Fruit fly (Drosophila melanogaster): ENCODE results near the gene COX5A.

Gene COX5A

DNA sequence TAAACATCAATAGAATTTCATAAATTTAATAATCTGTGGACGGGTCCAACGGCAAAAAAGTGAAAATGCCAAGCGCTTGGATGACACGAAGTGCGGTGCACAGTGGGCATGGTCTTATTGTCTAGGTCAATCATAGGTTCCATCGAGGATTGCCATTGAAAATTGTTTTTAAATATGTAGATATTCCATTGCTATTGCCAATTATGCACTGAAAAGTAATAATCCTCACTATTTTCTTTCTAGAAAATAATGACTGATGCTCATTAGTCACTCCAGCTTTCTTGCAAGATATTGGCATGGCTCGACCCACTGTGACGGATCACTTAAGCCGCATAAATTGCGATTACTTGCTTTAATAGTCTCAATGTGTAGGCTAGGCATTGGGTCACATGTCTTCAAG, 12.4 kb upstream of the COX5A start (continued):
- TF ChIP-seq cyc (GFP tag; optimal IDR thresholded peaks at IDR 0.05) (peak; percentile 14), CG11294 (GFP tag; IDR thresholded peaks at IDR 0.05) (0 out of 2 replicates have a peak, but pooled peaks have one; percentile 36), spab (GFP tag; optimal IDR thresholded peaks at IDR 0.05) (peak; percentile 27), topi (GFP tag; optimal IDR thresholded peaks at IDR 0.05) (peak; percentile 36), fd59A (GFP tag; optimal IDR thresholded peaks at IDR 0.05) (peak; percentile 45), Sox102F (GFP tag; optimal IDR thresholded peaks at IDR 0.05) (peak; percentile 50), OdsH (GFP tag; optimal IDR thresholded peaks at IDR 0.05) (peak; percentile 67), net (GFP tag; optimal IDR thresholded peaks at IDR 0.05) (peak; percentile 58)

DNA sequence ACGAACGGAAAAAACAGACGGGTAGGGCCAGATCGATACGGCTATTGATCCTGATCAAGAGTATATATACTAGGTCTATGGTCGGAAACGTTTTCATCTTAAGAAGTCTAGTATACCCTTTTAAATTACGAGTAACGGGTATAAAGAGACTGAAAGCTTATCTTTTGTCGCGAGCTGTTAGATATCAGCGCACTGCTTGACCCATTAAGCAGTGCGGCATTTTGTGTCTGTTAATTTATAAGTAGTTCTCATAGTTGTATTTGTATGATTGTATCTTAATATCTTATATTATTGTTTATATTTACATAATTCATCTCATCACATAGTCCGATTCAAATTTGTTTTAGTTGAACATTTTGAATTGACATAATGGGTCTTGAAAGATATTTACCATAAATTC, 11.5 kb upstream of the COX5A start:
- no peak for TF ChIP-seq CG34406 (GFP tag; optimal IDR thresholded peaks at IDR 0.05)
- peak; percentile 66 for TF ChIP-seq Eip78C (GFP tag)

DNA sequence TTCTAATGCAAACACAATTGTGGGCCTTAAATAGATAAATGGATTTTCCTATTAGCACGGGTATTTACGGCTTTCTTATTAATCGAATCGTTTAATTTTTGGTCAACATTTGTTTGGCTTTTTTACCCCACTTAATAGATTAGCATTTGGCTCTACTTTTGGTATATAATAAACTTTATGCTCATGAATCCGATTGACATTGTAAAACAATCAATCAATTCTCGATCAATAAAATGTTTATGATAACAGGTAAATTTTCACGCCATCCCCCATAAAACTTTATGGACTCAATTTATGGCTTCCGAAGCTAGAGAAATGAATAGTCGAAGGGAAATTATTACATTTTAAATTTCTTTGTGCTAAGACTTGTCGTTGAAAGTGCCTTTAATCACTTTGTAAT, 9.5 kb upstream of the COX5A start:
- no peak for TF ChIP-seq CG7368 (GFP tag; optimal IDR thresholded peaks at IDR 0.05)
- peak; percentile 57 for TF ChIP-seq fkh (GFP tag; optimal IDR thresholded peaks at IDR 0.05)

DNA sequence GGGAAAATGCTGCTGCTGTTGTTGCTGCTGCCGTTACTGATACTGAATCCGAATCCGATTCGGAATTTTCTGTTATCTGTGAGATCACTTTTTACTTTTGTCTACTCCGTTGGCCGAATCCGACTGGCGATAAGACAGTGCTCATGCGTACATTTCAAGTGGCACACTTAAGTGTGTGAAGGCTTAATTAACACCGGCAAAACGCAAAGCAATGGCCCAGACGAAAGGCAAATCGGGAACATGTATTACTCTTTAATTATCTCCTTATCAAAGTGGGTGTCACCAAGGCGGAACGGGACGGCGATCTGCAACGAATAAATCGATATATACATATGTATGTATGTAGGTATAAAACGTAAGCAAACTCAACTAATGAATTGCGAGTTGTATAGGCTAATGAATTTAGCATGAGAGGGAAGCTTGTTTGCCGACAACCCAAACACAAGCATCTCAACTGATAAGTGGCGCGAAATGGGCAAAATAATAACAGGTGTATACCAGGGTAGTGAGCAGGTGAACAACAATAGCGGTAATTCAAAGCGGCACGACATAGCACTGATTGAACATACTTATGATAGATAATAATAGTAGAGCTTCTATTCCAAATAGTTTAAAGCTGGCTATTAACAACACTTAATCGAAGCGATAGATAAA, 8.2 kb upstream of the COX5A start:
- TF ChIP-seq svp (GFP tag) (peak; percentile 89), vri (GFP tag; optimal IDR thresholded peaks at IDR 0.05) (peak; percentile 20), dsx (GFP tag; optimal IDR thresholded peaks at IDR 0.05; ENCODE audit: poor library complexity, severe bottlenecking) (no peak)

DNA sequence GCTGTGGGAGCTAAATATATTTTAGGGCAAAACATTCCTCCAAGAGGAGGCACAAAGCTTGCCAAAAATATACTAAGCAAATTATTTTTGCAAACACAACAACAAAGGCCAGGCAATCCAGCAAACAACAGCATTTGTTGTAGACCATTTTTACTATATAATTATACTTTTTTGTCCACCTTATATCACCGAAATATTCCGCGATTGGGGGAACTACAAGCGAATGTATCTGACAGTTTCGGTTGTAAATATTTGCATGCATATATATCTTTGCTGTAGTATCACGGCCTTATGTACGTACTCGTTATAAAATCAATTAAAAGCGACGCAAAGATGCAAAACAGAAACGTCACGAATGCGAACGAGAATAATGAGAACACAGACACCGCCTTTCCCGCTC, 6.7 kb upstream of the COX5A start:
- TF ChIP-seq fkh (GFP tag; optimal IDR thresholded peaks at IDR 0.05), result peak; percentile 15
- no peak for TF ChIP-seq CG15336 (GFP tag; IDR thresholded peaks at IDR 0.05)

DNA sequence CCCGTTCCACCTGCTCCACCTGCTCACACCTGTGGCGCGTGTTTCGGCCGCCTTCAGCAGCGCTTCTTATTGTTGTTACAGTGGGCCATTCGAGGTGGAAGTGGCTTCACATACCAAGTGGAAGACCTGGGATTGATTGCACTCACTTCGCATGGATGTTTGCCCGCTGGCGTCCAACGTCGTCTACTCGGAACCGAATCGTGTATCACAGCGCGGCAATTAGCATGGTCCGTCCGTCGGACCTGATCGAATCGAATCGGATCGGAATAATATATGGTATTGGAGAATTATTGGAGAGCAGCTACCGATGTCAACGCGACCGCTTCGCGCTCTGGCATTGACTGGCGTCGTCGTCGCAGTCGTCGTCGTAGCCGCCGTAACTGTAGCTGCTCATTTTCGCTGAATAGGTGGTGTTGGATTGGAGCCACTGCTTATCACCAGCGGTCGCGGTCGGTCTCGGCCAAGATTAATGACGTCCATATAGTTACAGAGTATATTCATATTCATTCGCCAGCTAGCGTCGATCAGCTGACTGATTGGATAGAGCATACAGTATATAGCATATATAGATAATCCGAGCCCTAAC, 6.2 kb upstream of the COX5A start, which contains the start of gene ClC-a:
TSS of gene ClC-a (minus strand) at position 327 of the 586 bp plus-strand sequence.
- TF ChIP-seq Sox14 (GFP tag; optimal IDR thresholded peaks at IDR 0.05), result peak; percentile 12
- peak; percentile 24 for TF ChIP-seq vri (GFP tag; optimal IDR thresholded peaks at IDR 0.05)
- peak; percentile 40 for TF ChIP-seq Eip78C (GFP tag)
- peak; percentile 81 for TF ChIP-seq svp (GFP tag)
- no peak for TF ChIP-seq cyc (GFP tag; optimal IDR thresholded peaks at IDR 0.05)
- peak; percentile 16 to 20 for TF ChIP-seq ss (GFP tag; optimal IDR thresholded peaks at IDR 0.05)

DNA sequence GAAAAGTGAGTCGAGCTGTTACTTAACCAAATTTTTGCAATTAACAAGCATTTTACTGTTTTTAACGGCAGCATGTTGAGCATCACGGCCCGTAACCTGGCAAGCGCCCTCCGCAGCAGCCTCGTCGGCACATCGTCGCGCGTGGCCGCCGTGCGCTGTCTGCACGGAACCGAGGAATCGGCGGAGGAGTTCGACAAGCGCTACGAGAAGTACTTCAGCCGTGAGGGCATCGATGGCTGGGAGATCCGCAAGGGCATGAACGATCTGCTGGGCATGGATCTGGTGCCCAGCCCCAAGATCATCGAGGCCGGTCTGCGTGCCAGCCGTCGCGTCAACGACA, 451 bp downstream of the COX5A start:
- TF ChIP-seq Lpt (GFP tag; optimal IDR thresholded peaks at IDR 0.05) (no peak), CG3032 (tag; optimal IDR thresholded peaks at IDR 0.05) (no peak), salr (GFP tag; optimal IDR thresholded peaks at IDR 0.05) (no peak), fd59A (GFP tag; optimal IDR thresholded peaks at IDR 0.05) (no peak), CG6163 (GFP tag; IDR thresholded peaks at IDR 0.05) (no peak), fd85E (GFP tag; optimal IDR thresholded peaks at IDR 0.05) (no peak), esn (GFP tag; optimal IDR thresholded peaks at IDR 0.05) (no peak), CG9139 (GFP tag; optimal IDR thresholded peaks at IDR 0.05) (no peak), ss (GFP tag; optimal IDR thresholded peaks at IDR 0.05) (no peak), net (GFP tag; optimal IDR thresholded peaks at IDR 0.05) (no peak), CG10669 (GFP tag; optimal IDR thresholded peaks at IDR 0.05) (no peak), Hr4 (GFP tag; optimal IDR thresholded peaks at IDR 0.05) (no peak), CG6808 (GFP tag; optimal IDR thresholded peaks at IDR 0.05) (no peak)

Measured in whole organism, prepupa.